Worm (Caenorhabditis elegans) whole organism, L4 larva: Measurements from ENCODE around the gene slc-36.2.

Source experiments
- aly-2 ChIP-seq: sonication (generic microtip); optimal IDR thresholded peaks from 2 replicates; lab custom pipeline; 2018; ENCODE audit warnings: missing biosample characterization, missing genetic modification characterization
- ces-1 ChIP-seq: fragments of 150-350 bp; sonication (generic microtip); optimal IDR thresholded peaks from 4 replicates; lab custom pipeline; 2014; ENCODE audit warnings: missing biosample characterization, missing genetic modification reagents, missing genetic modification characterization
- cey-2 ChIP-seq: sonication (generic microtip); optimal IDR thresholded peaks from 3 replicates; lab custom pipeline; 2017; ENCODE audit warnings: missing genetic modification characterization, mild to moderate bottlenecking, missing compliant biosample characterization, antibody characterized with exemption, borderline replicate concordance; ENCODE audit not compliant: insufficient read depth
- dmd-9 ChIP-seq: fragments of 200-800 bp; sonication (Bioruptor generic); IDR thresholded peaks from 2 replicates; pipeline ENCODE4 v1.3.6; 2022; ENCODE audit warnings: missing genetic modification reagents, missing genetic modification characterization, missing compliant biosample characterization
- fos-1 ChIP-seq: fragments of 150-350 bp; optimal IDR thresholded peaks from 2 replicates; lab custom pipeline; 2014; ENCODE audit warnings: missing biosample characterization, missing genetic modification characterization
- gei-8 ChIP-seq: fragments of 200-800 bp; sonication (Bioruptor generic); optimal IDR thresholded peaks from 2 replicates; lab custom pipeline; 2018; ENCODE audit warnings: mild to moderate bottlenecking, missing genetic modification characterization, missing compliant biosample characterization
- nhr-6 ChIP-seq: fragments of 150-350 bp; optimal IDR thresholded peaks from 2 replicates; lab custom pipeline; 2014; ENCODE audit warnings: missing biosample characterization, missing genetic modification characterization
- skn-1 ChIP-seq: fragments of 150-350 bp; optimal IDR thresholded peaks from 2 replicates; lab custom pipeline; 2014; ENCODE audit warnings: missing biosample characterization, missing genetic modification characterization

DNA sequence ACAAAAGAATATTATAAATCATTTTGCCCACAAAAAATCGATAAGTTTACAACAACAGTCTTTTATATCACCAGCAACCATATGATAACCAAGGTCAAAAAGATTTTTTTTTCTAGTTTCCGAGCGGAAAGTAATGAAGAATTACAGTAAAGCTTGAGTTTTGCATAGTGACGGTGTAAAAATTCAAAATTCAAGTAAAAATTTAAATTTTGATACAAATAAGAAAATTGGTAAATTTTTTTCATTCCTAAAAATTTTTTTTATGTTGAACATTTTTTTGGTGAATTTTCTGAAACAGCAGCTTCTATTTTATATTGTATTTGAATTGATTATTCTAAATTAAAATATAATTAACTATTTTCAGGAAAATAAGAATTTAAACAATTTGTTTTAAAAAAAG, 46.4 kb downstream of the slc-36.2 start, which contains the start of gene W08F4.5:
- TF ChIP-seq gei-8 (GFP tag; lab: Kevin White, UChicago) (no peak), nhr-6 (tag; lab: Kevin White, UChicago) (no peak), cey-2 (tag; lab: Kevin White, UChicago) (no peak), aly-2 (no peak), fos-1 (tag; lab: Kevin White, UChicago) (no peak), skn-1 (tag; lab: Kevin White, UChicago) (no peak), dmd-9 (GFP tag; lab: Robert Waterston, UW) (no peak), ces-1 (GFP tag; lab: Kevin White, UChicago) (no peak)
